Fruit fly (Drosophila melanogaster): ENCODE results near the gene CenG1A.

dm6 chr2L:13877934-13878580 lies 42.7 kb downstream of the CenG1A start:
- TF ChIP-seq kay (GFP tag; ENCODE audit: borderline replicate concordance) (peak; percentile 89), CG11617 (GFP tag; optimal IDR thresholded peaks at IDR 0.05) (no peak), Crg-1 (GFP tag; optimal IDR thresholded peaks at IDR 0.05) (no peak)

Data from whole organism, adult.